Worm (Caenorhabditis elegans) whole organism, L4 larva: Measurements from ENCODE around the gene dif-1.

Source experiments
- D1046.2 ChIP-seq: fragments of 200-800 bp; sonication (Bioruptor generic); IDR thresholded peaks from 2 replicates; pipeline ENCODE4 v1.3.6; 2022; ENCODE audit warnings: missing genetic modification characterization, missing compliant biosample characterization
- F10B5.3 ChIP-seq: sonication (generic microtip); optimal IDR thresholded peaks from 2 replicates; lab custom pipeline; 2016; ENCODE audit warnings: mild to moderate bottlenecking, missing genetic modification characterization, missing compliant biosample characterization
- F26F4.8 ChIP-seq: fragments of 200-800 bp; sonication (Bioruptor generic); conservative IDR thresholded peaks from 2 replicates; pipeline ENCODE4 v1.3.6; 2022; ENCODE audit warnings: missing genetic modification characterization, missing compliant biosample characterization
- F37D6.2 ChIP-seq: sonication (generic microtip); optimal IDR thresholded peaks from 2 replicates; lab custom pipeline; 2016; ENCODE audit warnings: mild to moderate bottlenecking, missing genetic modification characterization, missing compliant biosample characterization
- R02D3.7 ChIP-seq: fragments of 150-350 bp; sonication (generic microtip); optimal IDR thresholded peaks from 3 replicates; lab custom pipeline; 2014; ENCODE audit warnings: missing biosample characterization, missing genetic modification characterization
- T26A8.4 ChIP-seq: fragments of 200-800 bp; sonication (Bioruptor generic); IDR thresholded peaks from 2 replicates; pipeline ENCODE4 v1.3.6; 2022; ENCODE audit warnings: missing genetic modification characterization, missing compliant biosample characterization
- Y48G9A.11 ChIP-seq: fragments of 200-800 bp; sonication (Bioruptor generic); IDR thresholded peaks from 2 replicates; pipeline ENCODE4 v1.3.6; 2022; ENCODE audit warnings: missing genetic modification reagents, missing genetic modification characterization, missing compliant biosample characterization
- aha-1 ChIP-seq: fragments of 150-350 bp; peaks from one replicate; lab custom pipeline; 2014; ENCODE audit warnings: missing biosample characterization, missing genetic modification characterization
- arid-1 ChIP-seq: fragments of 200-800 bp; sonication (Bioruptor generic); conservative IDR thresholded peaks from 2 replicates; pipeline ENCODE4 v1.3.6; 2022; ENCODE audit warnings: missing genetic modification reagents, missing genetic modification characterization, missing compliant biosample characterization
- ceh-20 ChIP-seq: fragments of 200-800 bp; sonication (Bioruptor generic); IDR thresholded peaks from 2 replicates; pipeline ENCODE4 v1.3.6; 2022; ENCODE audit warnings: missing genetic modification reagents, missing genetic modification characterization, missing compliant biosample characterization
- daf-12 ChIP-seq: fragments of 150-350 bp; optimal IDR thresholded peaks from 2 replicates; lab custom pipeline; 2014; ENCODE audit warnings: missing biosample characterization, missing genetic modification reagents, missing genetic modification characterization
- daf-16 ChIP-seq, 3 experiments: sonication (generic microtip); optimal IDR thresholded peaks; 2 replicates each; lab custom pipeline; 2016 to 2017; ENCODE audit warnings: missing genetic modification characterization in 3 of 3, missing genetic modification reagents in 3 of 3, mild to moderate bottlenecking in 2 of 3, missing compliant biosample characterization in 2 of 3, missing biosample characterization in 1 of 3, moderate library complexity in 1 of 3
- dmd-6 ChIP-seq: fragments of 200-800 bp; sonication (Bioruptor generic); IDR thresholded peaks from 2 replicates; pipeline ENCODE4 v1.3.6; 2022; ENCODE audit warnings: missing genetic modification reagents, missing genetic modification characterization, missing compliant biosample characterization
- dmd-9 ChIP-seq: fragments of 200-800 bp; sonication (Bioruptor generic); IDR thresholded peaks from 2 replicates; pipeline ENCODE4 v1.3.6; 2022; ENCODE audit warnings: missing genetic modification reagents, missing genetic modification characterization, missing compliant biosample characterization
- dve-1 ChIP-seq: sonication (generic microtip); optimal IDR thresholded peaks from 2 replicates; lab custom pipeline; 2017; ENCODE audit warnings: antibody characterized with exemption, mild to moderate bottlenecking, missing genetic modification characterization, missing compliant biosample characterization; ENCODE audit not compliant: insufficient read depth
- fkh-10 ChIP-seq: fragments of 150-350 bp; optimal IDR thresholded peaks from 2 replicates; lab custom pipeline; 2014; ENCODE audit warnings: missing biosample characterization, missing genetic modification reagents, missing genetic modification characterization
- hif-1 ChIP-seq, 2 experiments: sonication (generic microtip); optimal IDR thresholded peaks; 2 replicates each; lab custom pipeline; 2016 to 2017; ENCODE audit warnings: missing compliant biosample characterization in 2 of 2, missing genetic modification characterization in 2 of 2, missing genetic modification reagents in 2 of 2, missing genotype in 2 of 2, mild to moderate bottlenecking in 1 of 2
- hlh-11 ChIP-seq: fragments of 200-800 bp; sonication (Bioruptor generic); optimal IDR thresholded peaks from 2 replicates; lab custom pipeline; 2018; ENCODE audit warnings: mild to moderate bottlenecking, missing genetic modification characterization, missing compliant biosample characterization
- hmg-1.1 ChIP-seq: fragments of 200-800 bp; sonication (Bioruptor generic); IDR thresholded peaks from 2 replicates; pipeline ENCODE4 v1.3.6; 2022; ENCODE audit warnings: missing genetic modification reagents, missing genetic modification characterization, missing compliant biosample characterization
- jun-1 ChIP-seq: fragments of 150-350 bp; optimal IDR thresholded peaks from 2 replicates; lab custom pipeline; 2014; ENCODE audit warnings: missing biosample characterization, missing genetic modification reagents, missing genetic modification characterization
- lim-7 ChIP-seq: fragments of 200-800 bp; sonication (Bioruptor generic); IDR thresholded peaks from 2 replicates; pipeline ENCODE4 v1.3.6; 2022; ENCODE audit warnings: missing genetic modification characterization, missing compliant biosample characterization
- lin-29 ChIP-seq: fragments of 200-800 bp; sonication (Bioruptor generic); IDR thresholded peaks from 2 replicates; pipeline ENCODE4 v1.3.6; 2022; ENCODE audit warnings: missing genetic modification reagents, missing genetic modification characterization, missing compliant biosample characterization
- lin-39 ChIP-seq: fragments of 150-350 bp; optimal IDR thresholded peaks from 2 replicates; lab custom pipeline; 2014; ENCODE audit warnings: missing biosample characterization, missing genetic modification reagents, missing genetic modification characterization
- madf-5 ChIP-seq, 2 experiments: fragments of 200-800 bp; sonication (Bioruptor generic); IDR thresholded peaks; 2 replicates each; pipeline ENCODE4 v1.3.6; 2022; ENCODE audit warnings: missing compliant biosample characterization in 2 of 2, missing genetic modification characterization in 2 of 2
- mdl-1 ChIP-seq, 2 experiments: fragments of 150-350 bp in 1 of 2; sonication (generic microtip) in 1 of 2; optimal IDR thresholded peaks; 2 replicates each; lab custom pipeline; 2014 to 2017; ENCODE audit warnings: missing biosample characterization in 2 of 2, missing genetic modification characterization in 2 of 2
- mdt-29 ChIP-seq: fragments of 200-800 bp; sonication (Bioruptor generic); IDR thresholded peaks from 2 replicates; pipeline ENCODE4 v1.3.6; 2022; ENCODE audit warnings: missing genetic modification reagents, missing genetic modification characterization, missing compliant biosample characterization
- mep-1 ChIP-seq: fragments of 150-350 bp; sonication (generic microtip); optimal IDR thresholded peaks from 3 replicates; lab custom pipeline; 2014; ENCODE audit warnings: missing biosample characterization, missing genetic modification characterization
- mes-2 ChIP-seq: sonication (generic microtip); optimal IDR thresholded peaks from 2 replicates; lab custom pipeline; 2016; ENCODE audit warnings: missing genotype, mild to moderate bottlenecking, missing genetic modification characterization, missing compliant biosample characterization; ENCODE audit not compliant: poor library complexity, severe bottlenecking
- mxl-2 ChIP-seq: fragments of 200-800 bp; sonication (Bioruptor generic); conservative IDR thresholded peaks from 2 replicates; pipeline ENCODE4 v1.3.6; 2022; ENCODE audit warnings: missing genetic modification reagents, missing genetic modification characterization, missing compliant biosample characterization
- nhr-10 ChIP-seq: fragments of 150-350 bp; optimal IDR thresholded peaks from 2 replicates; lab custom pipeline; 2014; ENCODE audit warnings: missing biosample characterization, missing genetic modification characterization
- nhr-237 ChIP-seq: sonication (generic microtip); optimal IDR thresholded peaks from 2 replicates; lab custom pipeline; 2017; ENCODE audit warnings: missing biosample characterization, missing genetic modification characterization
- nhr-25 ChIP-seq: sonication (generic microtip); optimal IDR thresholded peaks from 2 replicates; lab custom pipeline; 2017; ENCODE audit warnings: missing genetic modification characterization, mild to moderate bottlenecking, missing compliant biosample characterization, antibody characterized with exemption, moderate library complexity, borderline replicate concordance; ENCODE audit not compliant: insufficient read depth
- nhr-41 ChIP-seq: fragments of 200-800 bp; sonication (Bioruptor generic); IDR thresholded peaks from 2 replicates; pipeline ENCODE4 v1.3.6; 2022; ENCODE audit warnings: missing genetic modification reagents, missing genetic modification characterization, missing compliant biosample characterization
- nhr-76 ChIP-seq: fragments of 150-350 bp; optimal IDR thresholded peaks from 2 replicates; lab custom pipeline; 2014; ENCODE audit warnings: missing biosample characterization, missing genetic modification characterization
- nhr-77 ChIP-seq: fragments of 150-350 bp; optimal IDR thresholded peaks from 2 replicates; lab custom pipeline; 2014; ENCODE audit warnings: missing biosample characterization, missing genetic modification characterization
- pha-4 ChIP-seq, 2 experiments: fragments of 150-350 bp in 1 of 2; fragments of 200-800 bp in 1 of 2; sonication (Bioruptor generic) in 1 of 2; IDR thresholded peaks in 1 of 2; optimal IDR thresholded peaks in 1 of 2; 2 replicates each; pipeline versions ENCODE4 v1.3.6 to Lab custom; 2014 to 2022; ENCODE audit warnings: missing genetic modification characterization in 2 of 2, missing genetic modification reagents in 2 of 2, missing biosample characterization in 1 of 2, missing compliant biosample characterization in 1 of 2
- rbr-2 ChIP-seq: sonication (generic microtip); optimal IDR thresholded peaks from 2 replicates; lab custom pipeline; 2016; ENCODE audit warnings: missing genotype, missing genetic modification characterization, missing compliant biosample characterization
- spr-3 ChIP-seq: fragments of 200-800 bp; sonication (Bioruptor generic); optimal IDR thresholded peaks from 2 replicates; lab custom pipeline; 2018; ENCODE audit warnings: mild to moderate bottlenecking, missing genetic modification characterization, missing compliant biosample characterization
- tag-97 ChIP-seq: fragments of 200-800 bp; sonication (Bioruptor generic); IDR thresholded peaks from 2 replicates; pipeline ENCODE4 v1.3.6; 2022; ENCODE audit warnings: missing genetic modification characterization, missing compliant biosample characterization
- tra-1 ChIP-seq: fragments of 200-800 bp; sonication (Bioruptor generic); IDR thresholded peaks from 2 replicates; pipeline ENCODE4 v1.3.6; 2022; ENCODE audit warnings: missing genetic modification reagents, missing genetic modification characterization, missing compliant biosample characterization
- unc-130 ChIP-seq: sonication (generic microtip); optimal IDR thresholded peaks from 2 replicates; lab custom pipeline; 2016; ENCODE audit warnings: missing genetic modification reagents, missing genetic modification characterization, missing compliant biosample characterization
- unc-39 ChIP-seq: sonication (generic microtip); optimal IDR thresholded peaks from 2 replicates; lab custom pipeline; 2017; ENCODE audit warnings: missing biosample characterization, missing genetic modification characterization
- unc-62 ChIP-seq, 3 experiments: fragments of 150-350 bp in 1 of 3; sonication (generic microtip); optimal IDR thresholded peaks in 2 of 3; peaks in 1 of 3; 1 replicate in 1 of 3; 2 replicates in 2 of 3; lab custom pipeline; 2014 to 2017; ENCODE audit warnings: missing biosample characterization in 3 of 3, missing genetic modification characterization in 3 of 3, missing genetic modification reagents in 3 of 3, missing genotype in 1 of 3
- vab-7 ChIP-seq: fragments of 200-800 bp; sonication (Bioruptor generic); IDR thresholded peaks from 2 replicates; pipeline ENCODE4 v1.3.6; 2022; ENCODE audit warnings: missing genetic modification reagents, missing genetic modification characterization, missing compliant biosample characterization
- zip-2 ChIP-seq: fragments of 150-350 bp; optimal IDR thresholded peaks from 2 replicates; lab custom pipeline; 2014; ENCODE audit warnings: missing biosample characterization, missing genetic modification characterization

The dif-1 gene

ce11 chrIV:7585273-7585882 lies 32.6 kb upstream of the dif-1 start:
- TF ChIP-seq hmg-1.1 (peak; percentile 39; the same call in 1 of the 2 replicates), aha-1 (tag; lab: Kevin White, UChicago) (peak; percentile 86), F10B5.3 (no peak), D1046.2 (GFP tag; lab: Robert Waterston, UW) (no peak)

ce11 chrIV:7580062-7580614 lies 27.3 kb upstream of the dif-1 start, which contains the start of the genes cec-5 and nol-10:
Gene cec-5, minus strand, starts transcription at chrIV:7580112.
Gene nol-10, plus strand, starts transcription at chrIV:7580597.
- TF ChIP-seq daf-12 (tag; lab: Kevin White, UChicago) = no peak
- peak in 1 of 2 experiments; percentile 74 for TF ChIP-seq mdl-1 (tag; optimal IDR thresholded peaks at IDR 0.05; lab: Kevin White, UChicago)
- no peak for TF ChIP-seq tag-97 (GFP tag; lab: Robert Waterston, UW)
- peak in 1 of 2 experiments; percentile 24 for TF ChIP-seq daf-16 (GFP tag; optimal IDR thresholded peaks at IDR 0.05; lab: Kevin White, UChicago)
- TF ChIP-seq daf-16 (tag; optimal IDR thresholded peaks at IDR 0.05; lab: Kevin White, UChicago) = peak; percentile 76
- no peak for TF ChIP-seq madf-5 (GFP tag; IDR thresholded peaks at IDR 0.05; lab: Robert Waterston, UW)
- no peak for TF ChIP-seq mes-2 (tag; lab: Kevin White, UChicago)
- peak; percentile 52 for TF ChIP-seq nhr-77 (tag; lab: Kevin White, UChicago)
- TF ChIP-seq jun-1 = peak; percentile 31
- TF ChIP-seq F26F4.8 (GFP tag; lab: Robert Waterston, UW) = no peak
- no peak for TF ChIP-seq tra-1 (GFP tag; lab: Robert Waterston, UW)
- no peak for TF ChIP-seq unc-39 (tag; lab: Kevin White, UChicago)
- no peak for TF ChIP-seq dmd-9 (GFP tag; lab: Robert Waterston, UW)
- peak; percentile 84 for TF ChIP-seq arid-1 (GFP tag; lab: Robert Waterston, UW)
- no peak for TF ChIP-seq ceh-20 (GFP tag; lab: Robert Waterston, UW)
- no peak for TF ChIP-seq nhr-41
- TF ChIP-seq F37D6.2 = peak; percentile 64
- TF ChIP-seq zip-2 = no peak
- TF ChIP-seq hmg-1.1 = peak; percentile 82
- TF ChIP-seq unc-130 (GFP tag; lab: Kevin White, UChicago) = peak; percentile 91
- peak; percentile 91 for TF ChIP-seq mep-1
- no peak for TF ChIP-seq dmd-6 (GFP tag; lab: Robert Waterston, UW)
- no peak for TF ChIP-seq lim-7 (GFP tag; lab: Robert Waterston, UW)
- no peak for TF ChIP-seq lin-29 (GFP tag; lab: Robert Waterston, UW)
- TF ChIP-seq T26A8.4 (GFP tag; lab: Robert Waterston, UW) = no peak; the same call in 1 of the 2 replicates
- peak; percentile 78 for TF ChIP-seq rbr-2 (tag; lab: Kevin White, UChicago)
- TF ChIP-seq fkh-10 (GFP tag; lab: Kevin White, UChicago) = peak; percentile 34
- no peak for TF ChIP-seq nhr-76 (tag; lab: Kevin White, UChicago)
- TF ChIP-seq nhr-10 = no peak
- TF ChIP-seq vab-7 (GFP tag; lab: Robert Waterston, UW) = no peak
- 0 out of 2 replicates have a peak, but pooled peaks have one; percentile 29 for TF ChIP-seq pha-4 (GFP tag; IDR thresholded peaks at IDR 0.05; lab: Robert Waterston, UW)
- TF ChIP-seq pha-4 (tag; optimal IDR thresholded peaks at IDR 0.05; lab: Kevin White, UChicago) = no peak
- TF ChIP-seq mxl-2 (GFP tag; lab: Robert Waterston, UW) = no peak
- TF ChIP-seq dve-1 (tag; lab: Kevin White, UChicago) = peak; percentile 91
- no peak for TF ChIP-seq F10B5.3
- peak; percentile 24 for TF ChIP-seq nhr-25 (tag; lab: Kevin White, UChicago)
- TF ChIP-seq mdt-29 (GFP tag; lab: Robert Waterston, UW) = no peak; the same call in 1 of the 2 replicates
- TF ChIP-seq spr-3 (GFP tag; lab: Kevin White, UChicago) = no peak
- no peak for TF ChIP-seq hlh-11 (tag; lab: Kevin White, UChicago)
- peak in 1 of 2 experiments; percentile 64 for TF ChIP-seq unc-62 (GFP tag; optimal IDR thresholded peaks at IDR 0.05 in 1 of 2; lab: Kevin White, UChicago)
- TF ChIP-seq unc-62 (tag; optimal IDR thresholded peaks at IDR 0.05; lab: Kevin White, UChicago) = no peak
- TF ChIP-seq nhr-237 (tag; lab: Kevin White, UChicago) = no peak
- TF ChIP-seq lin-39 = no peak
- TF ChIP-seq Y48G9A.11 = no peak; the same call in 1 of the 2 replicates
- TF ChIP-seq hif-1 (tag; optimal IDR thresholded peaks at IDR 0.05; lab: Kevin White, UChicago) = peak in 1 of 2 experiments; percentile 50
- TF ChIP-seq R02D3.7 (tag; lab: Kevin White, UChicago) = no peak
